Fruit fly (Drosophila melanogaster): ENCODE results near the gene CG10405.

Gene CG10405

dm6 chr3R:16469501-16470263 is 15.4 kb downstream of the CG10405 start, which contains the start of the genes CG42232 and CSN5:
Gene CG42232, minus strand, starts transcription at chr3R:16469663.
Gene CSN5, plus strand, starts transcription at chr3R:16470099.
- TF ChIP-seq h (optimal IDR thresholded peaks at IDR 0.05) (no peak), psq (optimal IDR thresholded peaks at IDR 0.05) (no peak), ttk (optimal IDR thresholded peaks at IDR 0.05) (no peak), insv (optimal IDR thresholded peaks at IDR 0.05) (no peak), Myc (optimal IDR thresholded peaks at IDR 0.05) (no peak)

- TF ChIP-seq ttk (optimal IDR thresholded peaks at IDR 0.05) (no peak), Myc (optimal IDR thresholded peaks at IDR 0.05) (no peak), h (optimal IDR thresholded peaks at IDR 0.05) (no peak), insv (optimal IDR thresholded peaks at IDR 0.05) (no peak), psq (optimal IDR thresholded peaks at IDR 0.05) (no peak), Sin3A (optimal IDR thresholded peaks at IDR 0.05) (no peak)
Observed at dm6 chr3R:16472301-16472700, 18.0 kb downstream of the CG10405 start, which contains the start of gene Gyc89Da. Gene Gyc89Da, plus strand, starts transcription at chr3R:16472601.

dm6 chr3R:16476472-16476871 is 22.2 kb downstream of the CG10405 start:
- TF ChIP-seq Sin3A (optimal IDR thresholded peaks at IDR 0.05) (no peak), Myc (optimal IDR thresholded peaks at IDR 0.05) (no peak), h (optimal IDR thresholded peaks at IDR 0.05) (no peak), insv (optimal IDR thresholded peaks at IDR 0.05) (no peak), psq (optimal IDR thresholded peaks at IDR 0.05) (no peak), ttk (optimal IDR thresholded peaks at IDR 0.05) (no peak)

dm6 chr3R:16477033-16477432 is 22.7 kb downstream of the CG10405 start, which contains the start of gene Gyc89Db:
Gene Gyc89Db, plus strand, starts transcription at chr3R:16477110.
- TF ChIP-seq h (optimal IDR thresholded peaks at IDR 0.05) (no peak), ttk (optimal IDR thresholded peaks at IDR 0.05) (no peak)

dm6 chr3R:16480995-16481394 is 26.7 kb downstream of the CG10405 start, which contains the start of gene Dhfr:
Gene Dhfr, plus strand, starts transcription at chr3R:16481167.
- TF ChIP-seq h (optimal IDR thresholded peaks at IDR 0.05) (no peak), psq (optimal IDR thresholded peaks at IDR 0.05) (no peak), insv (optimal IDR thresholded peaks at IDR 0.05) (no peak), ttk (optimal IDR thresholded peaks at IDR 0.05) (no peak), Sin3A (optimal IDR thresholded peaks at IDR 0.05) (no peak), Myc (optimal IDR thresholded peaks at IDR 0.05) (no peak)

dm6 chr3R:16482276-16482675 is 28.0 kb downstream of the CG10405 start, which contains the start of gene Sdhaf3:
Gene Sdhaf3, minus strand, starts transcription at chr3R:16482452.
- no peak for TF ChIP-seq Sin3A (optimal IDR thresholded peaks at IDR 0.05)
- no peak for TF ChIP-seq ttk (optimal IDR thresholded peaks at IDR 0.05)
- no peak for TF ChIP-seq h (optimal IDR thresholded peaks at IDR 0.05)
- TF ChIP-seq psq (optimal IDR thresholded peaks at IDR 0.05): no peak
- TF ChIP-seq Myc (optimal IDR thresholded peaks at IDR 0.05): no peak
- TF ChIP-seq insv (optimal IDR thresholded peaks at IDR 0.05): no peak

dm6 chr3R:16483877-16484417 is 29.7 kb downstream of the CG10405 start, which contains the start of gene Der-2:
Gene Der-2, minus strand, starts transcription at chr3R:16484223.
- TF ChIP-seq psq (optimal IDR thresholded peaks at IDR 0.05): no peak
- TF ChIP-seq Sin3A (optimal IDR thresholded peaks at IDR 0.05): no peak
- TF ChIP-seq insv (optimal IDR thresholded peaks at IDR 0.05): no peak
- no peak for TF ChIP-seq h (optimal IDR thresholded peaks at IDR 0.05)
- TF ChIP-seq ttk (optimal IDR thresholded peaks at IDR 0.05): no peak
- TF ChIP-seq Myc (optimal IDR thresholded peaks at IDR 0.05): no peak

- TF ChIP-seq psq (optimal IDR thresholded peaks at IDR 0.05) (no peak), insv (optimal IDR thresholded peaks at IDR 0.05) (no peak), Myc (optimal IDR thresholded peaks at IDR 0.05) (no peak), ttk (optimal IDR thresholded peaks at IDR 0.05) (no peak), Sin3A (optimal IDR thresholded peaks at IDR 0.05) (no peak), h (optimal IDR thresholded peaks at IDR 0.05) (no peak)
Observed at dm6 chr3R:16485487-16486233, 31.4 kb downstream of the CG10405 start.

dm6 chr3R:16495322-16495721 is 41.0 kb downstream of the CG10405 start, which contains the start of gene Cad89D:
Gene Cad89D, minus strand, starts transcription at chr3R:16495422.
- TF ChIP-seq Sin3A (optimal IDR thresholded peaks at IDR 0.05): no peak
- TF ChIP-seq h (optimal IDR thresholded peaks at IDR 0.05): no peak
- no peak for TF ChIP-seq psq (optimal IDR thresholded peaks at IDR 0.05)
- no peak for TF ChIP-seq Myc (optimal IDR thresholded peaks at IDR 0.05)
- no peak for TF ChIP-seq insv (optimal IDR thresholded peaks at IDR 0.05)
- TF ChIP-seq ttk (optimal IDR thresholded peaks at IDR 0.05): no peak

- TF ChIP-seq h (optimal IDR thresholded peaks at IDR 0.05): no peak
Observed at dm6 chr3R:16496209-16496608, 41.9 kb downstream of the CG10405 start.

dm6 chr3R:16497379-16497778 is 43.1 kb downstream of the CG10405 start:
- TF ChIP-seq Myc (optimal IDR thresholded peaks at IDR 0.05) (no peak), ttk (optimal IDR thresholded peaks at IDR 0.05) (no peak), h (optimal IDR thresholded peaks at IDR 0.05) (no peak), insv (optimal IDR thresholded peaks at IDR 0.05) (no peak), Sin3A (optimal IDR thresholded peaks at IDR 0.05) (no peak), psq (optimal IDR thresholded peaks at IDR 0.05) (no peak)

- no peak for TF ChIP-seq Myc (optimal IDR thresholded peaks at IDR 0.05)
- TF ChIP-seq Sin3A (optimal IDR thresholded peaks at IDR 0.05): no peak
- no peak for TF ChIP-seq h (optimal IDR thresholded peaks at IDR 0.05)
- TF ChIP-seq insv (optimal IDR thresholded peaks at IDR 0.05): no peak
- TF ChIP-seq ttk (optimal IDR thresholded peaks at IDR 0.05): no peak
- no peak for TF ChIP-seq psq (optimal IDR thresholded peaks at IDR 0.05)
Observed at dm6 chr3R:16498859-16499258, 44.6 kb downstream of the CG10405 start, which contains the start of gene Gr89a. Gene Gr89a, minus strand, starts transcription at chr3R:16498959.

Measured in Kc167 (cell line).